Worm (Caenorhabditis elegans): ENCODE data around the gene mop-25.1.

Gene mop-25.1

DNA sequence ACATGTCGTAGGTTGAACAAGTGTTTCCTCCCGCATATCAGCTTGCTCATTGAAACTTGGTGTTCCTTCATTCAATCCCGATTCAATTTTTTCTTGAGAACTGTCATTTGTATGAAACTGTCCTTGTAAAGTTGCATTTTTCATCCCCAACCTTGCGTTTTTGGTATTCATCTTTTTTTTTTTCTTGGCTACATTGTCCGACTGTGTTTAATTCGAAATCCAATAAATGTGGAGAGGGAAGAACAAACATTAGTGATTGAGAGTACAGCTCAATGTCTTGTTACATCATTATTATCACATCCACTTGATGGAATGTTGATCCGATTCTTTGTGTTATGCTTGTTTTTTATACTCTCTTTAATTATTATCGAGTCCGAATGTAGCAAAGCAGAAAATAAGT lies 9.9 kb downstream of the mop-25.1 start, which contains the start of gene acr-10:
acr-10 (plus strand) TSS at position 301 of the 400 bp plus-strand sequence.
- TF ChIP-seq ref-1 (GFP tag; conservative IDR thresholded peaks at IDR 0.05) (no peak), klf-2 (GFP tag; conservative IDR thresholded peaks at IDR 0.05) (no peak), T22C8.4 (GFP tag; IDR thresholded peaks at IDR 0.05) (no peak)

DNA sequence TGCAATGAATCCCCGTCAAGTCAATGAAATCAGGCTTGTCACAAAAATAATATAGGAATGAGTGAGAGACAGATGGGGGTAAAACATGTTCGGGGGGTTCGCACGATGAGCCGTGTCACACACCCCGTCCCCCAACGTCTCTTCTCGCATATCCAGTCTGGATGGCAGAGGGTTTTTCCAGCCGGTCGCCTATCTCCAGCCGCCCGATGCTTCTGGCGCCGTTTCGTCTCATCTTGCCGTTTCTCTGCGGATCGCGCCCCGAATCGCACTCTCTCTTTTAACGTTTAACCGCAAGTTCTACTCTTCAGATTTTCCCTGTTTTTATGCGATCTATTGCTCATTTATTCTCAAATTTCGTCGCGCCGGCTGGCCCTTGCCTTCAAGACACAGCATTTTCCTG lies 49.9 kb downstream of the mop-25.1 start:
- TF ChIP-seq cog-1 (tag; optimal IDR thresholded peaks at IDR 0.05) (no peak), ztf-23 (GFP tag; IDR thresholded peaks at IDR 0.05) (no peak), ref-1 (GFP tag; conservative IDR thresholded peaks at IDR 0.05) (no peak), ztf-29 (GFP tag; IDR thresholded peaks at IDR 0.05) (no peak), T22C8.4 (GFP tag; IDR thresholded peaks at IDR 0.05) (no peak), klf-2 (GFP tag; conservative IDR thresholded peaks at IDR 0.05) (no peak), tab-1 (GFP tag; IDR thresholded peaks at IDR 0.05) (no peak), flt-1 (GFP tag; IDR thresholded peaks at IDR 0.05) (no peak), med-1 (GFP tag; optimal IDR thresholded peaks at IDR 0.05; ENCODE audit: insufficient read depth) (no peak)

DNA sequence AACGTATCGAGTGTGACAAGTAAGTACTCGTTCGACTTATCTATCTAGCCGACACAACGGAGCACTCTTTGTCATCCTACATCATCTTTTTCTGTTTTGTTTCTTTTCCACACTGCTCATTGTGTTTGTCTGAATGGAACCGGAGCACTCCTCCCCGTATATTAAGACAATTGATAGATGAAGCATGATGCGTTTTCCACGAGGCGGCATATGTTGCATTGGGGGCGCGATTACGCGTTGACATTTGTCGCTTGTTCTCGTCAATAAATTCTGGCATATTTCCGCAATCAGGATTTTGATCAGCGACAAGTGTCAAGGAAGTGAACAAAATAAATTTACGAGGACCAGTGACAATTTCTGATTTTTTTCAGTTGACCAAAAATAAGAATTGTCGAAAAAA lies 56.2 kb downstream of the mop-25.1 start:
- no peak for TF ChIP-seq ztf-29 (GFP tag; IDR thresholded peaks at IDR 0.05)
- no peak for TF ChIP-seq flt-1 (GFP tag; IDR thresholded peaks at IDR 0.05)
- TF ChIP-seq cog-1 (tag; optimal IDR thresholded peaks at IDR 0.05): no peak
- no peak for TF ChIP-seq med-1 (GFP tag; optimal IDR thresholded peaks at IDR 0.05; ENCODE audit: insufficient read depth)
- TF ChIP-seq tab-1 (GFP tag; IDR thresholded peaks at IDR 0.05): no peak
- no peak for TF ChIP-seq klf-2 (GFP tag; conservative IDR thresholded peaks at IDR 0.05)
- no peak for TF ChIP-seq T22C8.4 (GFP tag; IDR thresholded peaks at IDR 0.05)
